Worm (Caenorhabditis elegans) whole organism, mixed stage, embryonic: Measurements from ENCODE around the gene degl-2.
"Not testable (repeated sequence)": the region's sequence is repeated elsewhere in the genome, so short reads cannot be mapped to it uniquely, and the experiment has no call there.

Experiments
- M03D4.4 ChIP-seq: sonication (generic microtip); optimal IDR thresholded peaks from 2 replicates; lab custom pipeline; 2017; ENCODE audit warnings: mild to moderate bottlenecking, missing genetic modification characterization, missing compliant biosample characterization
- bed-3 ChIP-seq: fragments of 200-800 bp; sonication (Bioruptor generic); optimal IDR thresholded peaks from 3 replicates; lab custom pipeline; 2018; ENCODE audit warnings: mild to moderate bottlenecking, missing genetic modification characterization, moderate library complexity, missing compliant biosample characterization
- ceh-39 ChIP-seq: fragments of 150-350 bp; optimal IDR thresholded peaks from 2 replicates; lab custom pipeline; 2014; ENCODE audit warnings: missing biosample characterization, missing genetic modification characterization
- ceh-43 ChIP-seq: fragments of 200-800 bp; sonication (Bioruptor generic); optimal IDR thresholded peaks from 2 replicates; lab custom pipeline; 2018; ENCODE audit warnings: mild to moderate bottlenecking, missing genetic modification characterization, moderate library complexity, missing compliant biosample characterization
- ceh-83 ChIP-seq: fragments of 200-800 bp; sonication (Bioruptor generic); optimal IDR thresholded peaks from 2 replicates; lab custom pipeline; 2018; ENCODE audit warnings: mild to moderate bottlenecking, missing genetic modification characterization, missing compliant biosample characterization
- ces-1 ChIP-seq: fragments of 150-350 bp; optimal IDR thresholded peaks from 2 replicates; lab custom pipeline; 2014; ENCODE audit warnings: missing biosample characterization, missing genetic modification reagents, missing genetic modification characterization
- cnd-1 ChIP-seq: fragments of 200-800 bp; sonication (Bioruptor generic); optimal IDR thresholded peaks from 2 replicates; lab custom pipeline; 2018; ENCODE audit warnings: mild to moderate bottlenecking, missing genetic modification characterization, missing compliant biosample characterization
- elt-1 ChIP-seq: sonication (generic microtip); optimal IDR thresholded peaks from 2 replicates; lab custom pipeline; 2017; ENCODE audit warnings: missing genetic modification characterization, mild to moderate bottlenecking, missing compliant biosample characterization, antibody characterized with exemption, moderate library complexity, borderline replicate concordance; ENCODE audit not compliant: insufficient read depth
- elt-3 ChIP-seq: fragments of 150-350 bp; optimal IDR thresholded peaks from 2 replicates; lab custom pipeline; 2014; ENCODE audit warnings: missing biosample characterization, missing genetic modification characterization
- flh-1 ChIP-seq: fragments of 200-800 bp; sonication (Bioruptor generic); optimal IDR thresholded peaks from 2 replicates; lab custom pipeline; 2018; ENCODE audit warnings: mild to moderate bottlenecking, missing genetic modification characterization, moderate library complexity, missing compliant biosample characterization
- ham-2 ChIP-seq: fragments of 200-800 bp; sonication (Bioruptor generic); optimal IDR thresholded peaks from 2 replicates; lab custom pipeline; 2018; ENCODE audit warnings: mild to moderate bottlenecking, missing genetic modification characterization, missing compliant biosample characterization
- hlh-1 ChIP-seq: fragments of 150-350 bp; optimal IDR thresholded peaks from 2 replicates; lab custom pipeline; 2014; ENCODE audit warnings: missing biosample characterization, missing genetic modification reagents, missing genetic modification characterization
- lin-13 ChIP-seq: fragments of 150-350 bp; optimal IDR thresholded peaks from 2 replicates; lab custom pipeline; 2014; ENCODE audit warnings: missing biosample characterization, missing genetic modification characterization
- lin-32 ChIP-seq: fragments of 200-800 bp; sonication (Bioruptor generic); optimal IDR thresholded peaks from 2 replicates; lab custom pipeline; 2018; ENCODE audit warnings: mild to moderate bottlenecking, missing genetic modification characterization, missing compliant biosample characterization
- lsy-2 ChIP-seq: fragments of 150-350 bp; optimal IDR thresholded peaks from 2 replicates; lab custom pipeline; 2014; ENCODE audit warnings: missing biosample characterization, missing genetic modification characterization
- mep-1 ChIP-seq: fragments of 150-350 bp; optimal IDR thresholded peaks from 2 replicates; lab custom pipeline; 2017; ENCODE audit warnings: missing biosample characterization, missing genetic modification reagents, missing genetic modification characterization, inconsistent platforms
- nhr-12 ChIP-seq: fragments of 150-350 bp; optimal IDR thresholded peaks from 2 replicates; lab custom pipeline; 2014; ENCODE audit warnings: missing biosample characterization, missing genetic modification characterization
- nhr-2 ChIP-seq: fragments of 150-350 bp; optimal IDR thresholded peaks from 2 replicates; lab custom pipeline; 2014; ENCODE audit warnings: missing biosample characterization, missing genetic modification characterization
- nhr-237 ChIP-seq: fragments of 150-350 bp; optimal IDR thresholded peaks from 2 replicates; lab custom pipeline; 2014; ENCODE audit warnings: missing biosample characterization, missing genetic modification characterization
- nhr-28 ChIP-seq: fragments of 150-350 bp; optimal IDR thresholded peaks from 2 replicates; lab custom pipeline; 2014; ENCODE audit warnings: missing biosample characterization, missing genetic modification characterization
- nhr-76 ChIP-seq: sonication (generic microtip); optimal IDR thresholded peaks from 2 replicates; lab custom pipeline; 2017; ENCODE audit warnings: missing biosample characterization, missing genetic modification characterization
- sem-2 ChIP-seq: fragments of 200-800 bp; sonication (Bioruptor generic); optimal IDR thresholded peaks from 2 replicates; lab custom pipeline; 2018; ENCODE audit warnings: mild to moderate bottlenecking, missing genetic modification characterization, missing compliant biosample characterization
- snpc-4 ChIP-seq: fragments of 150-350 bp; optimal IDR thresholded peaks from 2 replicates; lab custom pipeline; 2014; ENCODE audit warnings: missing biosample characterization, missing genetic modification characterization
- sptf-1 ChIP-seq: sonication (generic microtip); optimal IDR thresholded peaks from 2 replicates; lab custom pipeline; 2017; ENCODE audit warnings: mild to moderate bottlenecking, missing genetic modification characterization, moderate library complexity, missing compliant biosample characterization
- tbx-8 ChIP-seq: fragments of 200-800 bp; sonication (Bioruptor generic); optimal IDR thresholded peaks from 2 replicates; lab custom pipeline; 2018; ENCODE audit warnings: mild to moderate bottlenecking, missing genetic modification characterization, moderate library complexity, missing compliant biosample characterization
- unc-120 ChIP-seq: sonication (generic microtip); optimal IDR thresholded peaks from 2 replicates; lab custom pipeline; 2017; ENCODE audit warnings: missing genetic modification characterization, missing compliant biosample characterization; ENCODE audit not compliant: poor library complexity, severe bottlenecking
- unc-39 ChIP-seq: fragments of 150-350 bp; optimal IDR thresholded peaks from 2 replicates; lab custom pipeline; 2014; ENCODE audit warnings: missing biosample characterization, missing genetic modification characterization
- unc-62 ChIP-seq: fragments of 150-350 bp; optimal IDR thresholded peaks from 2 replicates; lab custom pipeline; 2014; ENCODE audit warnings: missing biosample characterization, missing genetic modification reagents, missing genetic modification characterization
- zip-8 ChIP-seq: fragments of 150-350 bp; optimal IDR thresholded peaks from 2 replicates; lab custom pipeline; 2014; ENCODE audit warnings: missing biosample characterization, missing genetic modification characterization
- ztf-11 ChIP-seq: fragments of 150-350 bp; optimal IDR thresholded peaks from 2 replicates; lab custom pipeline; 2014; ENCODE audit warnings: missing biosample characterization, missing genetic modification characterization

Gene degl-2

DNA sequence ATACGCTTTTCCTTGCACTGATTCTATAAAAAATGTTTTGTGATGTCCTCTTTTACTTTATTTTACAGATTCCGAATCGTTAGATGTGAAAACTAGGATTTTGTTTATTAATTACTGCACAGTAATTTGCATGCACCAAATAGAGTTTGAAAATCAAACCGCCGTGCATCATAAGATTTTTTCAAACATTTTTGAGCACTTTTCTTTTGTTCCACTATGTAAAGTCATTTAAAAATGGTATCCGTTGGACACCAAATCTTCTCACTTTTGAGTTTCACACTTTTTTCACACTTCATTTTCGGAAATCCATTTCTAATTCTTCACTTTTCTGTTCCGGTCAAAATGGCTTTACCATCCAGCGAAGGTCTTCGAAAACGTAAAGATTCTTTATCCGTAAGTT lies at the start of gene degl-2:
TSS of gene degl-2 (plus strand) at position 301 of the 400 bp plus-strand sequence.
- TF ChIP-seq ces-1 (GFP tag; lab: Kevin White, UChicago) (no peak), nhr-2 (tag; lab: Kevin White, UChicago) (no peak), zip-8 (no peak), mep-1 (no peak), elt-1 (no peak), nhr-237 (tag; lab: Kevin White, UChicago) (no peak), M03D4.4 (no peak), ham-2 (GFP tag; lab: Kevin White, UChicago) (no peak), bed-3 (GFP tag; lab: Kevin White, UChicago) (no peak), unc-39 (tag; lab: Kevin White, UChicago) (no peak), lsy-2 (tag; lab: Kevin White, UChicago) (no peak), flh-1 (GFP tag; lab: Kevin White, UChicago) (no peak), lin-32 (GFP tag; lab: Kevin White, UChicago) (no peak), lin-13 (no peak), hlh-1 (no peak), nhr-76 (tag; lab: Kevin White, UChicago) (no peak), sem-2 (no peak), tbx-8 (no peak), unc-62 (GFP tag; lab: Kevin White, UChicago) (no peak), snpc-4 (tag; lab: Kevin White, UChicago) (no peak)
- TF ChIP-seq, all 35 proteins: peak for 0

DNA sequence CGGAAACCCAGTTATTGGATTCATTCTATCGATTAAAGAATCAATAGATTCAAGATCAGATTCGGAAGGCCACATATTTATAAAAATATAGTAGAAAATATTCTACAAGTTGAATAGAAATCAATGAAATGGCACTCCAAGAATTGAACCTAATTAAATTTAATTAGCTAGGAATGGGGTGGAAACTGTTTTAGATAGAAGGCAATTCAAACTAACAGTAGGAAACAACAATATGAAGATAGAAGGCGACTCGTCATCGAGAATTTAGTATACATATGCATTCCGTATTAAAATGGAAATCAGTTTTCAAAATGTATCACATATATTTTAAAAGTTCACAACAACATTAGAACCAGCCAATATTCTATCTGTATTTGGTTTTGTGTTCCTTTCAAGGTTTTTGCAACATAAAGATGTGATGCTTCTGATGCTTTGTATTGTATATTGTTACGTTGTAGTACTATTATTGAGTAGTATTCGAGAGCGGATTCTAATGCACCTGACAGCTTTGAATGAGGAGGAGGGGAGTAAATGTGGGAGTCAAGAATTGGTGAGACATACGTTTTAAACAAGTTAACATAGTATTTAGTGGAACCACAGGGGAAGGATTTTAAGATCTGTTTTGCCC lies 47.4 kb upstream of the degl-2 start, which contains the start of the genes F27C8.3 and F27C8.2:
TSS of gene F27C8.3 (minus strand) at position 101 of the 628 bp plus-strand sequence.
TSS of gene F27C8.2 (plus strand) at position 578 of the 628 bp plus-strand sequence.
- not testable (repeated sequence) for TF ChIP-seq ceh-39 (tag; lab: Kevin White, UChicago); cnd-1; nhr-12

DNA sequence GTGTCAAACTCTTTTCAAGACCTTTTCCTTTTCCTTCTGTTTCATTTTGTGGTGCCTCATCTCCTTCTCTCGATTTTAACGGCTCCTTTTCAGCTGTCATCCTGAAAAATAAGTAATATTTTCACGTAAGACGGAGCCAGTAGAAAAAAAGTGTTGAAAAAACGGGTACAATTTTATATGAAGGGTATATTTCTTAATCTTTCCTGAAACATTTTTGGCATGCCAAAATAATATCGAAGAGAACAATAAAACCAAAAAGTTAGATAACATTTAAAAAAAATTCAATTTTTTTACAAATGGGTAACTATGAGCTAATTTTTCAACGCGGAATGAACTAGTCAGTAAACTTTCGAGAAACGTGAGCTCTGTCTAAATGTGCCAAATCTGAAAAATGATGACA lies 41.7 kb upstream of the degl-2 start, which contains the start of gene aat-1:
TSS of gene aat-1 (minus strand) at position 101 of the 400 bp plus-strand sequence.
- TF ChIP-seq M03D4.4 (no peak), nhr-237 (tag; lab: Kevin White, UChicago) (no peak), elt-3 (tag; lab: Kevin White, UChicago) (no peak), snpc-4 (tag; lab: Kevin White, UChicago) (no peak), lsy-2 (tag; lab: Kevin White, UChicago) (no peak), ztf-11 (tag; lab: Kevin White, UChicago) (no peak), ceh-39 (tag; lab: Kevin White, UChicago) (no peak), sem-2 (no peak), ces-1 (GFP tag; lab: Kevin White, UChicago) (no peak), zip-8 (no peak), cnd-1 (no peak), ceh-43 (no peak), mep-1 (no peak), ceh-83 (GFP tag; lab: Kevin White, UChicago) (no peak), unc-120 (no peak), ham-2 (GFP tag; lab: Kevin White, UChicago) (no peak)

DNA sequence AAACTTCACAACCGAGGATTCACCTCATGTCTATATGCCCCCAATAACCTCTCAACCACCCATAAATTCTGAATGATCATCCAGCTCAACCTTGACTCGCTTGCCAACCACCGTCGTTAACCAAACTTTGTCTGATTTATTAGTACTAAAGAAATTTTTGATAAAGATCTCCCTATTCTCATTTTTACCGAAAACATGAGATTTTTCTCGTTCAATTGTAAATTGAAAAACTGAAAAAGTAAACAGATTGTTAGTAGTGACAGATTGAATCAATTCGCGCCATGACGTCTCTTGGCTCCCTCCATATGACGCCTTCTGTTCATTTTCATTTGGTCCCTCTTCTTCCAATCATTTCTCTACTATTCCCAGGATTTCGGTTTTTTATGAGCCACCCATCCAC lies 35.3 kb upstream of the degl-2 start:
- TF ChIP-seq snpc-4 (tag; lab: Kevin White, UChicago) (no peak), elt-1 (no peak), ces-1 (GFP tag; lab: Kevin White, UChicago) (no peak), M03D4.4 (no peak), cnd-1 (no peak), zip-8 (no peak), tbx-8 (no peak), sem-2 (no peak), nhr-28 (tag; lab: Kevin White, UChicago) (no peak), nhr-12 (no peak), lsy-2 (tag; lab: Kevin White, UChicago) (no peak)

DNA sequence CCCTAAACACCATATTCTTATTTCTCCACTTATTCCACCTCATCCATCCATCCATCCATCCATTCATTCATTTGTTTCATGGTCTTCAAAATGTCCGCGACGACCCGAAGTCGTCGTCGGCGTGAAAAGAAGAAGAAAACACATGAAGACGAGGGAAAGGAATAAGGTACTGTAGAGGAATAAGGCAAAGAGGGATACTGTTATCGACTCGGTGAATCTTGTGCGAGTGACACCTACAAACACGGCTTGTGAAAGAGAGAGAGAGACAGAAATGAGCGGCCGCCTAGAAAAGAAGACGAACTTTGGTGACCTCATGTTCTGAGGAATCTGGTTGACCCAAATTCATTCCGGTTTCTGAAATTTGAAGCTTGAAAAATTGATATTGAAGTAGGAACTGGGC lies 34.2 kb upstream of the degl-2 start:
- TF ChIP-seq sem-2 (no peak), elt-1 (peak; percentile 97), ceh-39 (tag; lab: Kevin White, UChicago) (no peak), ceh-43 (no peak), sptf-1 (tag; lab: Kevin White, UChicago) (no peak), nhr-12 (no peak)
